Fruit fly (Drosophila melanogaster) whole organism, larva: ENCODE results near the gene Mgat3.

ENCODE experiments used
- noc ChIP-seq: fragments of 200-800 bp; sonication (Bioruptor generic); optimal IDR thresholded peaks from 3 replicates; lab custom pipeline; 2019; ENCODE audit warnings: missing biosample characterization, mild to moderate bottlenecking, missing genetic modification characterization, moderate library complexity

Mgat3 gene

DNA sequence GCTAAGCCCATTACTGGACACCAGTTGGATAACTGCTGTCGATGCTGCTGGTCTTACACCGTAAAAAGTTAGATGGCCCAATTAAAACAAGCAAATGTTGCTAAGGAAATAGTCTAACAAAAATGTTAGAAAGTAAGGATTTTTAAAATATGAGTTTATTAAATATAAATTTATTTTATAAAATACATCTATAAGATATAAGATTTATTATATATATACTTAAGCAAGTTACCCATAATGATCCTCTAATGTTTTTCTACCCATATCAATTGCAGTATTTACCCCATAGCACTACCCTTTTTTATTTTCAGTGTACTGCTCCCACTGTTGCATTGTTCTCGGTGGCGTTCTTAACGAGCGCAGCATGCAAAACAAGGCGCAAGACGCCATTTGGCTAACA, 36.1 kb downstream of the Mgat3 start:
- TF ChIP-seq noc (tag; lab: Kevin White, UChicago) = no peak

DNA sequence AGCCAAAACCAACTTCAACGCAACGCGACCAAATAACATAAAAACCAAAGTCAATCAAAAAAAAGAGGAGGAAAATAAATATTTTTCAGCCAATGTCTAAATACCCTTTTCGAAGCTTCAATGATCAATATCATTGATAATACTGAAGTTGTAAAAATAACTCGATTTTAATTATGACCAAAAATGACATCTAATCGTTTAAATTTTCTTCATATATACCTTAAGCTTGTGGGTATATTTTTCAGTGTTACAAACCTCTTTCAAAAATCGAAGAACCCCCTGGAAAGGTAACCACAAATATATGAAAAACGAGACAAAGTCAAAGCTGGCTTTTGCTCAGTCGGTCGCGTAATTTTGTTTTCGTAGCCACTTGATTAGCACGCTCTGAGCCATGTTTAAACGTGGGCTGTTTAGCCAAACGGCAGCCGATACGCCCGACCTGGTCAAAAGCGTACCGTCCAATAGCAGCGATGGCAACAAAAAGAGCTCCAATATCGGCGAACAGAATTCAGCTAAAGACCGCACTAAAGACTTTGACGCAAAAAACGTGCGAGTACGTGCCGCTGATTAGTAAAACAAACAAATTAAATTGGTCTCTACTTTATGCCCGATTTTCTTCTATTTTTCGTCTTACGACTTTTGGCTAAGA, 37.2 kb downstream of the Mgat3 start:
- peak; percentile 84 for TF ChIP-seq noc (tag; lab: Kevin White, UChicago)

DNA sequence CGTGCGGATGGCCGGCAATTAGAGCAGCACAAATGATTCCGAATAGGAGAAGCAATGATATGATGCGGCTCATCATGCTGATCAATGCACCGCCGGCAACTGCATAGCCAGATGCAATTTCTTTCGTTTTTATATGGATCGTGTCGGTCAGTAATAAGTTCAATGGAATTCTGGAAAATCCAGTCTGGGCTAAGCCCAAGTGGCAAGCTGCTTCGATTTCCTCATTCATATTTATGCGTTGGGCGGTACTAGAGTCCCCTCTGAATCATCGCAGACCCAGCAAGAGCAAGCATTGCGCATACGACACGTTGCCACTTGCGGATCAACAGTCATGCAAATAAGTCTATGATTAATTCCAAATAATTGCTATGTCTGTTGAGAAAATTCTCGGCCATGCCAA, 38.9 kb downstream of the Mgat3 start, which contains the start of gene CG16978:
Gene CG16978 (minus strand): TSS at position 101 of the 400 bp plus-strand sequence.
- TF ChIP-seq noc (tag; lab: Kevin White, UChicago) = no peak

DNA sequence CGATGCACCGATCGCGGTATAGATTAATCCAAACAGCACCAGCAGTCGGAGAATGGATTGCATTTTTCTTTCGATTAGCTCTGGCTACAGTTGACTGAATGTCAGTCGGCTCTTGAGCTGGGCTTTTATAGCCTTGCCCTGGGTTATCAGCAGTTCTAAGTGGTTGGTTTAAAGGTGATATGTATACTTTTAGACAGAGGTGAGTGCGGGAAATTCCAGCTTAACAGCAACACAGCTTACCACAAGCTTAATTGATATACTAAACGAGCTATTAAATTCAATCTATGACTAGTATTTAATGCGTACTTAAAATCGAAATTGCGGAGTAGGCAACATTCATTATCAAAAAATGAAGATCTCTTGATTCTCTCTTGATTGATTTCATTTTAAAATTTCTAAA, 39.6 kb downstream of the Mgat3 start, which contains the start of gene CG9928:
Gene CG9928 (minus strand): TSS at position 101 of the 400 bp plus-strand sequence.
- no peak for TF ChIP-seq noc (tag; lab: Kevin White, UChicago)

DNA sequence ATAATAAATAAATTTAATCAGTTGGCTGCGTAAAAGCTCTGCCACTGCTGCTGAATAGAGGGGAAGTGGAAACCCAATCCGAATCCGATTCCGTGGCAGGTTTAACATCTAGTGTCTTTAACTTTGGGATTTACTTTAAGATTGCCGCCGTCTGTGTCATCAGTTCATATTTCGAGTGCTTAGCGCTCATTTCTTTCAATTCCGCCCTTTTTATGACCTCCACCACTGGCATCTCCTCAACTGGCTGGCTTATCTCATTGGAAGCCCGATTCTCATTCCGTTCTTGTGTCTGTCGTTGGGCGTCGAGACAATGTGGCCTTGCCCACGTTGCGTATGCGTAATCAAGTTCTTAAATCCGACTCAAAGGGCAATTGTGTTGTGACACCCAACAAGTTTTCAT, 41.5 kb downstream of the Mgat3 start:
- no peak for TF ChIP-seq noc (tag; lab: Kevin White, UChicago)

DNA sequence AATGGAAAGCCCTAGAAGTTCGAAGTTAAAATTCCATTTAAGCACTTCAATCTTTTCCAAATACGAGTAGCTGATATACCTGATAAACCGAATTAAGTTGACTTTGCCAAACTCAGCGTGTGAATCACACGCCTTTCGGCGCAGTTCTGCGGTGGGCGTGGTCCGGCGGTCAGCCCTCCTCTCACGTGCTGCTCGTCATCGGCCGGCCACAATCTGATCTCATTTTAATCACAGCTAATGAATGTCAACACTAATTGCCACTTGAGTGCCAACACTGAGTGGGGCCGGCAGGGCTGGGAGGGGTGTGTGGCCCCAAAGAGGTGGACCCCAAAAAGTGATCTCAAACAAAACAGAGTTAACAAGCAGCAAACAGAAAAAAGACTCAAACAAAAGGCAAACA, 46.5 kb downstream of the Mgat3 start:
- no peak for TF ChIP-seq noc (tag; lab: Kevin White, UChicago)
